Fruit fly (Drosophila melanogaster): Measurements from ENCODE around the gene CG14285.

Gene CG14285

dm6 chr3R:19033238-19033637 is 8.3 kb downstream of the CG14285 start, which contains the start of gene CG6026:
TSS of gene CG6026 (plus strand) at chr3R:19033538.
- TF ChIP-seq sage (GFP tag; optimal IDR thresholded peaks at IDR 0.05): no peak
- no peak for TF ChIP-seq jim (GFP tag; optimal IDR thresholded peaks at IDR 0.05)
- no peak for TF ChIP-seq Hr78 (GFP tag; optimal IDR thresholded peaks at IDR 0.05)

- TF ChIP-seq foxo (GFP tag; optimal IDR thresholded peaks at IDR 0.05): no peak
- no peak for TF ChIP-seq Hr78 (GFP tag; optimal IDR thresholded peaks at IDR 0.05)
Measured at dm6 chr3R:19036521-19037142, 11.7 kb downstream of the CG14285 start.

DNA sequence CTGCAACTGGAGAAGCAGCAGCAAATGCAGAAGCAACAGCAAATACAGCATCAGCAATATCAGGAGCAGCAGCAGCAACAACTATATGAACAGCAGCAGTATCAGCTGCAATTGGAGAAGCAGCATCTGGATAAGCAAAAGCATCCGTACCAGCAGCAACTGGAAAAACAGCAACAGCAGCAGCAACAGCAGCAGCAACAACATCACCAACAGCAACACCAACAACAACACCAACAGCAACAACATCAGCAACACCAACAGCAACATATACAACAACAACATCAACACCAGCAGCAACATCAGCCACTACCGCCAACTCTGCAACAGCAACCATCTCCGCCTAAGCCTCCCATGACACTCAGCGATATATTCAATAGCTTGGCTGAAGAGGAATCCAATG is 15.8 kb downstream of the CG14285 start:
- no peak for TF ChIP-seq br (GFP tag; optimal IDR thresholded peaks at IDR 0.05)
- TF ChIP-seq Dfd (GFP tag; optimal IDR thresholded peaks at IDR 0.05): peak; percentile 97

DNA sequence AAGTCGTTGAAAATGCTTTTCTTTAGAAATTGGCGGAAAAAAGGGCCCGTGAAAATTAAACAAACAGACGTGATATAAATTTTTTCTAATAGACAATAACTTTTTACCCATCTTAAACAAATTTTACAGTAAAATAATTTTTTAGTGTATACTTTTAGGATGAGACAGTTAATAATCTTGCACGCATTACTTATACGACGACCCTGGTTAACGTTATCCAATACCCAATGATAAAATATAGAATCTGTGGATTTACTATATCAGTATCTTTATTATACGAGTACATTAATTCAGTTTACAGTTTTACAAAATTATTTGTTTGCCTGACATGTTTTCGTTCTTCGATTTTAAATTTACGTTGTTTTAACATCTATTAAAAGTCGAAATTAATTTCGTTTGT is 19.7 kb downstream of the CG14285 start:
- TF ChIP-seq sage (GFP tag; optimal IDR thresholded peaks at IDR 0.05) (no peak), dsf (GFP tag; optimal IDR thresholded peaks at IDR 0.05; ENCODE audit: borderline replicate concordance) (no peak)

- TF ChIP-seq OdsH (GFP tag; optimal IDR thresholded peaks at IDR 0.05) (no peak), sage (GFP tag; optimal IDR thresholded peaks at IDR 0.05) (no peak), h (GFP tag; optimal IDR thresholded peaks at IDR 0.05) (peak; percentile 74), Dif (GFP tag; optimal IDR thresholded peaks at IDR 0.05; ENCODE audit: partially characterized antibody) (peak; percentile 5), Hr78 (GFP tag; optimal IDR thresholded peaks at IDR 0.05) (no peak)
Measured at dm6 chr3R:19051247-19051646, 26.3 kb downstream of the CG14285 start.

DNA sequence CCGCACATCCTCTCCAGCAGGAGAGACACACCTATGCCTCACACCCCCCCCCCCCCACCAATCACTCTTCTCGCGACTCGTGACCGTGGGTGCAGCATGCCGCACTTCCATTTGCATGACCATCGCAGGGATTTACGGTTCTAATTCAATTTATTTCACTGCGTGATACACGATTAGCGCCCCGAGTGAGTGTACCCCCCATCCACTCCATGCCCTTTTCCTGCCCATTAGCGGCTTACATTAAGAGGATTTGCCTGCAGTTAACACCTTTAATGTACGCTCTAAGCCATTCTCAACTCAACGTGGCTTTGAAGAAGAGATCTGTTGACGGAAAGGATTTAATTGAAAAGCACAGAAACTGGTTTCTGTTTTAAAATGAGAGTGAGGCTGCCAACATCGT is 27.6 kb downstream of the CG14285 start:
- TF ChIP-seq Hnf4 (GFP tag; optimal IDR thresholded peaks at IDR 0.05) (no peak), lola (GFP tag; optimal IDR thresholded peaks at IDR 0.05) (no peak)

dm6 chr3R:19054839-19055238 is 29.9 kb downstream of the CG14285 start:
- TF ChIP-seq ey (GFP tag; optimal IDR thresholded peaks at IDR 0.05) (no peak), Jra (GFP tag; optimal IDR thresholded peaks at IDR 0.05) (no peak), sage (GFP tag; optimal IDR thresholded peaks at IDR 0.05) (no peak), pan (optimal IDR thresholded peaks at IDR 0.05) (no peak), foxo (GFP tag; optimal IDR thresholded peaks at IDR 0.05) (no peak), Hnf4 (GFP tag; optimal IDR thresholded peaks at IDR 0.05) (no peak), Hr83 (GFP tag; optimal IDR thresholded peaks at IDR 0.05; ENCODE audit: poor library complexity, severe bottlenecking) (no peak), psq (GFP tag; optimal IDR thresholded peaks at IDR 0.05) (no peak), br (GFP tag; optimal IDR thresholded peaks at IDR 0.05) (no peak), Vsx2 (GFP tag; optimal IDR thresholded peaks at IDR 0.05; ENCODE audit: partially characterized antibody) (no peak), CrebA (GFP tag; optimal IDR thresholded peaks at IDR 0.05; ENCODE audit: borderline replicate concordance) (no peak), sv (GFP tag; optimal IDR thresholded peaks at IDR 0.05) (no peak), Sp1 (GFP tag; optimal IDR thresholded peaks at IDR 0.05) (no peak), dmrt93B (GFP tag; optimal IDR thresholded peaks at IDR 0.05) (no peak), jim (GFP tag; optimal IDR thresholded peaks at IDR 0.05) (no peak), tai (GFP tag; optimal IDR thresholded peaks at IDR 0.05) (no peak)

- TF ChIP-seq CrebA (GFP tag; optimal IDR thresholded peaks at IDR 0.05; ENCODE audit: borderline replicate concordance) (no peak), Hr78 (GFP tag; optimal IDR thresholded peaks at IDR 0.05) (no peak), dsf (GFP tag; optimal IDR thresholded peaks at IDR 0.05; ENCODE audit: borderline replicate concordance) (no peak), Mio (GFP tag; optimal IDR thresholded peaks at IDR 0.05) (no peak), sv (GFP tag; optimal IDR thresholded peaks at IDR 0.05) (no peak)
Measured at dm6 chr3R:19056884-19057283, 32.0 kb downstream of the CG14285 start.

Data from whole organism, wandering third instar larva.